Worm (Caenorhabditis elegans) whole organism, dauer: Measurements from ENCODE around the gene abcf-2.

Experiments used
- unc-62 ChIP-seq: sonication (generic microtip); optimal IDR thresholded peaks from 2 replicates; lab custom pipeline; 2017; ENCODE audit warnings: missing biosample characterization, missing genetic modification reagents, missing genetic modification characterization

Gene abcf-2

ce11 chrIII:13418975-13419374 is 43.1 kb downstream of the abcf-2 start:
- no peak for TF ChIP-seq unc-62

- TF ChIP-seq unc-62: no peak
Observed at ce11 chrIII:13411202-13411601, 50.8 kb downstream of the abcf-2 start.

ce11 chrIII:13409498-13409897 is 52.5 kb downstream of the abcf-2 start, which contains the start of gene myo-6:
TSS of gene myo-6 (plus strand) at chrIII:13409798.
- TF ChIP-seq unc-62: no peak
